Fruit fly (Drosophila melanogaster): Measurements from ENCODE around the gene CG3407.

The CG3407 gene

dm6 chr2L:3802818-3803456 lies 10.3 kb downstream of the CG3407 start:
- TF ChIP-seq CG17612 (GFP tag; IDR thresholded peaks at IDR 0.05), result 0 out of 2 replicates have a peak, but pooled peaks have one; percentile 24
- TF ChIP-seq gfzf (GFP tag; optimal IDR thresholded peaks at IDR 0.05), result no peak
- TF ChIP-seq CG7786 (GFP tag; optimal IDR thresholded peaks at IDR 0.05), result peak; percentile 53
- TF ChIP-seq Ssrp (tag; optimal IDR thresholded peaks at IDR 0.05), result peak; percentile 59
- peak; percentile 63 for TF ChIP-seq HLH3B (GFP tag; IDR thresholded peaks at IDR 0.05)
- TF ChIP-seq CG32767 (GFP tag; IDR thresholded peaks at IDR 0.05), result peak; percentile 35
- TF ChIP-seq scrt (GFP tag; optimal IDR thresholded peaks at IDR 0.05), result no peak
- peak; percentile 54 for TF ChIP-seq CG15514 (GFP tag; optimal IDR thresholded peaks at IDR 0.05)
- TF ChIP-seq Atf3 (GFP tag; optimal IDR thresholded peaks at IDR 0.05), result no peak
- TF ChIP-seq CG2678 (tag; optimal IDR thresholded peaks at IDR 0.05), result peak; percentile 23
- no peak for TF ChIP-seq mld (GFP tag; IDR thresholded peaks at IDR 0.05; ENCODE audit: partially characterized antibody)
- no peak for TF ChIP-seq nau (GFP tag; optimal IDR thresholded peaks at IDR 0.05)
- TF ChIP-seq CTCF (GFP tag; optimal IDR thresholded peaks at IDR 0.05), result peak; percentile 69
- no peak for TF ChIP-seq Sox100B (GFP tag; optimal IDR thresholded peaks at IDR 0.05)
- peak; percentile 27 for TF ChIP-seq CG15269 (tag; optimal IDR thresholded peaks at IDR 0.05)
- no peak for TF ChIP-seq lola (GFP tag; optimal IDR thresholded peaks at IDR 0.05)
- TF ChIP-seq CG4424 (GFP tag; optimal IDR thresholded peaks at IDR 0.05), result peak; percentile 60
- TF ChIP-seq sd (tag; optimal IDR thresholded peaks at IDR 0.05), result no peak
- TF ChIP-seq CG30020 (tag; optimal IDR thresholded peaks at IDR 0.05), result no peak
- TF ChIP-seq Doc3 (GFP tag; IDR thresholded peaks at IDR 0.05; ENCODE audit: partially characterized antibody), result no peak
- no peak for TF ChIP-seq fd64A (GFP tag; optimal IDR thresholded peaks at IDR 0.05)
- peak; percentile 21; the same call in 1 of the 2 replicates for TF ChIP-seq Dref (GFP tag; IDR thresholded peaks at IDR 0.05)
- no peak for TF ChIP-seq pnt (GFP tag; optimal IDR thresholded peaks at IDR 0.05)
- no peak for TF ChIP-seq Trl (optimal IDR thresholded peaks at IDR 0.05)
- TF ChIP-seq Trl (GFP tag; optimal IDR thresholded peaks at IDR 0.05), result no peak
- TF ChIP-seq pan (optimal IDR thresholded peaks at IDR 0.05), result no peak
- TF ChIP-seq pan (GFP tag; optimal IDR thresholded peaks at IDR 0.05 in 1 of 2, IDR thresholded peaks at IDR 0.05 in 1 of 2), result peak in 1 of 2 experiments; percentile 71
- peak; percentile 45 for TF ChIP-seq NC2β (GFP tag; optimal IDR thresholded peaks at IDR 0.05)
- TF ChIP-seq repo (GFP tag; optimal IDR thresholded peaks at IDR 0.05), result no peak
- TF ChIP-seq al (GFP tag; IDR thresholded peaks at IDR 0.05), result peak; percentile 55; the same call in 1 of the 2 replicates
- no peak for TF ChIP-seq h (optimal IDR thresholded peaks at IDR 0.05)
- peak; percentile 65 for TF ChIP-seq Fer2 (tag; optimal IDR thresholded peaks at IDR 0.05)
- peak; percentile 70 for TF ChIP-seq D19B (GFP tag; optimal IDR thresholded peaks at IDR 0.05)
- no peak for TF ChIP-seq da (GFP tag; optimal IDR thresholded peaks at IDR 0.05)
- no peak for TF ChIP-seq wek (GFP tag; optimal IDR thresholded peaks at IDR 0.05)
- peak; percentile 92 for TF ChIP-seq Med (GFP tag)
- TF ChIP-seq CG12104 (GFP tag; optimal IDR thresholded peaks at IDR 0.05), result peak; percentile 67
- no peak for TF ChIP-seq zf30C (GFP tag; optimal IDR thresholded peaks at IDR 0.05)
- peak; percentile 53 for TF ChIP-seq CG34376 (GFP tag; optimal IDR thresholded peaks at IDR 0.05)
- peak in 1 of 2 experiments; percentile 42 for TF ChIP-seq Hr51 (GFP tag; optimal IDR thresholded peaks at IDR 0.05)
- peak; percentile 69 for TF ChIP-seq GATAe (GFP tag; conservative IDR thresholded peaks at IDR 0.05)
- no peak for TF ChIP-seq Opbp (GFP tag; IDR thresholded peaks at IDR 0.05; ENCODE audit: partially characterized antibody)
- peak; percentile 30; the same call in 1 of the 2 replicates for TF ChIP-seq cas (GFP tag; IDR thresholded peaks at IDR 0.05)
- no peak; the same call in 1 of the 2 replicates for TF ChIP-seq CG7372 (GFP tag; IDR thresholded peaks at IDR 0.05)
- TF ChIP-seq CkIIα-i1 (GFP tag; IDR thresholded peaks at IDR 0.05), result no peak
- no peak for TF ChIP-seq dimm (GFP tag; IDR thresholded peaks at IDR 0.05)
- no peak for TF ChIP-seq Vsx1 (GFP tag; optimal IDR thresholded peaks at IDR 0.05)
- TF ChIP-seq zfh1 (GFP tag; IDR thresholded peaks at IDR 0.05), result peak; percentile 62; the same call in 2 of the 3 replicates
- TF ChIP-seq Dbx (GFP tag; IDR thresholded peaks at IDR 0.05), result peak; percentile 83
- peak; percentile 36; the same call in 1 of the 3 replicates for TF ChIP-seq B-H1 (GFP tag; IDR thresholded peaks at IDR 0.05)
- no peak for TF ChIP-seq dm (GFP tag; optimal IDR thresholded peaks at IDR 0.05)

Data from whole organism, embryonic.